Worm (Caenorhabditis elegans) whole organism, L1 larva: ENCODE measurements around the gene dhs-27.

Source experiments
- aly-2 ChIP-seq: fragments of 150-350 bp; optimal IDR thresholded peaks from 2 replicates; lab custom pipeline; 2014; ENCODE audit warnings: missing biosample characterization, missing genetic modification characterization
- ama-1 ChIP-seq: fragments of 150-350 bp; optimal IDR thresholded peaks from 2 replicates; lab custom pipeline; 2014
- ceh-90 ChIP-seq: sonication (generic microtip); optimal IDR thresholded peaks from 2 replicates; lab custom pipeline; 2016; ENCODE audit warnings: missing genetic modification characterization, missing compliant biosample characterization
- elt-2 ChIP-seq: sonication (generic microtip); optimal IDR thresholded peaks from 2 replicates; lab custom pipeline; 2016; ENCODE audit warnings: missing genetic modification characterization, mild to moderate bottlenecking, inconsistent platforms, missing compliant biosample characterization, missing genetic modification reagents
- elt-3 ChIP-seq, 6 experiments: fragments of 150-350 bp in 1 of 6; sonication (generic microtip); optimal IDR thresholded peaks; 2 replicates each; lab custom pipeline; 2017 to 2018; ENCODE audit warnings: missing biosample characterization in 6 of 6, missing genetic modification characterization in 6 of 6, inconsistent platforms in 1 of 6
- mdl-1 ChIP-seq, 2 experiments: fragments of 150-350 bp; optimal IDR thresholded peaks; 2 replicates each; lab custom pipeline; 2014 to 2017; ENCODE audit warnings: missing biosample characterization in 2 of 2, missing genetic modification characterization in 2 of 2, inconsistent platforms in 1 of 2
- nhr-77 ChIP-seq: fragments of 150-350 bp; optimal IDR thresholded peaks from 2 replicates; lab custom pipeline; 2014; ENCODE audit warnings: missing biosample characterization, missing genetic modification characterization
- pqm-1 ChIP-seq: sonication (generic microtip); optimal IDR thresholded peaks from 3 replicates; lab custom pipeline; 2017; ENCODE audit warnings: missing biosample characterization, missing genetic modification characterization
- snpc-4 ChIP-seq: fragments of 150-350 bp; optimal IDR thresholded peaks from 2 replicates; lab custom pipeline; 2014; ENCODE audit warnings: missing biosample characterization, missing genetic modification characterization

ce11 chrX:3401701-3402100, 12.8 kb downstream of the dhs-27 start, which contains the start of gene C04F6.9:
- TF ChIP-seq pqm-1 (tag; lab: Kevin White, UChicago) (no peak), aly-2 (tag; lab: Kevin White, UChicago) (no peak), snpc-4 (no peak), mdl-1 (tag; optimal IDR thresholded peaks at IDR 0.05; lab: Kevin White, UChicago) (no peak), ceh-90 (no peak), elt-2 (tag; lab: Kevin White, UChicago) (no peak), ama-1 (no peak), nhr-77 (no peak), elt-3 (tag; optimal IDR thresholded peaks at IDR 0.05; lab: Kevin White, UChicago) (no peak)
